Comparison of ENCODE assay signal across 4 worm cellular contexts in genomic region chrII:14940325-14940724, ce11.
TF ChIP-seq lines count a peak whose summit lies in the region.

No protein-coding gene starts in this region.

TF ChIP-seq in whole organism, L1 larva, 84 proteins besides CTCF, POLR2A, EP300 and RAD21 (continues in another document):
- TF ChIP-seq sptf-1 (tag; optimal IDR thresholded peaks at IDR 0.05; lab: Kevin White, UChicago) (no peak), rnt-1 (tag; optimal IDR thresholded peaks at IDR 0.05; lab: Kevin White, UChicago) (no peak), swsn-7 (tag; optimal IDR thresholded peaks at IDR 0.05; lab: Kevin White, UChicago) (no peak), elt-3 (tag; optimal IDR thresholded peaks at IDR 0.05; lab: Kevin White, UChicago) (no peak), unc-86 (tag; optimal IDR thresholded peaks at IDR 0.05; lab: Kevin White, UChicago) (no peak), xbp-1 (tag; optimal IDR thresholded peaks at IDR 0.05; lab: Kevin White, UChicago) (no peak), hlh-4 (tag; optimal IDR thresholded peaks at IDR 0.05; lab: Kevin White, UChicago) (no peak), ceh-8 (GFP tag; optimal IDR thresholded peaks at IDR 0.05; lab: Kevin White, UChicago) (no peak), ceh-63 (GFP tag; optimal IDR thresholded peaks at IDR 0.05; lab: Kevin White, UChicago) (peak; percentile 81), fkh-8 (tag; optimal IDR thresholded peaks at IDR 0.05; lab: Kevin White, UChicago) (no peak), zip-4 (GFP tag; optimal IDR thresholded peaks at IDR 0.05; lab: Kevin White, UChicago) (no peak), nhr-84 (tag; optimal IDR thresholded peaks at IDR 0.05; lab: Kevin White, UChicago) (no peak), nhr-28 (tag; optimal IDR thresholded peaks at IDR 0.05; lab: Kevin White, UChicago) (no peak), lin-13 (GFP tag; optimal IDR thresholded peaks at IDR 0.05; lab: Kevin White, UChicago) (no peak), pax-3 (tag; optimal IDR thresholded peaks at IDR 0.05; lab: Kevin White, UChicago) (no peak), nhr-90 (tag; optimal IDR thresholded peaks at IDR 0.05; lab: Kevin White, UChicago; ENCODE audit: poor library complexity) (no peak), fkh-10 (GFP tag; optimal IDR thresholded peaks at IDR 0.05; lab: Kevin White, UChicago) (peak; percentile 62), nhr-11 (tag; optimal IDR thresholded peaks at IDR 0.05; lab: Kevin White, UChicago) (no peak), nhr-19 (GFP tag; conservative IDR thresholded peaks at IDR 0.05; lab: Robert Waterston, UW) (no peak), pqm-1 (tag; optimal IDR thresholded peaks at IDR 0.05; lab: Kevin White, UChicago) (no peak), nhr-47 (tag; optimal IDR thresholded peaks at IDR 0.05; lab: Kevin White, UChicago) (no peak), lin-14 (GFP tag; optimal IDR thresholded peaks at IDR 0.05; lab: Kevin White, UChicago) (peak; percentile 41), elt-2 (tag; optimal IDR thresholded peaks at IDR 0.05; lab: Kevin White, UChicago) (no peak), mdl-1 (tag; optimal IDR thresholded peaks at IDR 0.05; lab: Kevin White, UChicago) (no peak)

TF ChIP-seq in whole organism, L4 larva, 104 proteins besides CTCF, POLR2A, EP300 and RAD21:
- TF ChIP-seq nhr-42 (GFP tag; IDR thresholded peaks at IDR 0.05; lab: Robert Waterston, UW) (0 out of 2 replicates have a peak, but pooled peaks have one; percentile 43), daf-19 (GFP tag; conservative IDR thresholded peaks at IDR 0.05; lab: Robert Waterston, UW) (no peak), zip-2 (tag; optimal IDR thresholded peaks at IDR 0.05; lab: Kevin White, UChicago) (no peak), nhr-237 (tag; optimal IDR thresholded peaks at IDR 0.05; lab: Kevin White, UChicago) (no peak)
TF ChIP-seq in whole organism, L4 larva: peak in this region for 1.

TF ChIP-seq in whole organism, late embryonic, 69 proteins besides CTCF, POLR2A, EP300 and RAD21:
- TF ChIP-seq ceh-31 (tag; optimal IDR thresholded peaks at IDR 0.05; lab: Kevin White, UChicago) (no peak), ceh-14 (tag; optimal IDR thresholded peaks at IDR 0.05; lab: Kevin White, UChicago) (peak; percentile 19), zip-5 (tag; optimal IDR thresholded peaks at IDR 0.05; lab: Kevin White, UChicago) (no peak), sox-4 (tag; optimal IDR thresholded peaks at IDR 0.05; lab: Kevin White, UChicago) (no peak), unc-42 (tag; optimal IDR thresholded peaks at IDR 0.05; lab: Kevin White, UChicago) (peak; percentile 74), pat-9 (tag; optimal IDR thresholded peaks at IDR 0.05; lab: Kevin White, UChicago) (no peak)

TF ChIP-seq in whole organism, mixed stage, embryonic, 35 proteins besides CTCF, POLR2A, EP300 and RAD21:
- peak; percentile 70 for TF ChIP-seq ces-1 (GFP tag; optimal IDR thresholded peaks at IDR 0.05; lab: Kevin White, UChicago)
- TF ChIP-seq ceh-43 (GFP tag; optimal IDR thresholded peaks at IDR 0.05; lab: Kevin White, UChicago), result no peak
- TF ChIP-seq unc-120 (tag; optimal IDR thresholded peaks at IDR 0.05; lab: Kevin White, UChicago; ENCODE audit: poor library complexity, severe bottlenecking), result no peak
- no peak for TF ChIP-seq tbx-8 (GFP tag; optimal IDR thresholded peaks at IDR 0.05; lab: Kevin White, UChicago)
- no peak for TF ChIP-seq mep-1 (tag; optimal IDR thresholded peaks at IDR 0.05; lab: Kevin White, UChicago)
- no peak for TF ChIP-seq snpc-4 (tag; optimal IDR thresholded peaks at IDR 0.05; lab: Kevin White, UChicago)
- TF ChIP-seq sem-2 (GFP tag; optimal IDR thresholded peaks at IDR 0.05; lab: Kevin White, UChicago), result no peak
TF ChIP-seq in whole organism, mixed stage, embryonic: peak in this region for 1.

Comparison
In these comparisons a context has a peak if more than half of its experiments do, and no peak if none do; other contexts are left out.
1. Of the 29 proteins assayed by ChIP-seq in both whole organism, L4 larva and whole organism, L1 larva: peak only in whole organism, L4 larva: none; only in whole organism, L1 larva: fkh-10; in both: none; in neither: 28.